Worm (Caenorhabditis elegans): ENCODE data around the gene C16C8.8.
A peak's percentile ranks its signal among the peaks of the same experiment; 100 is the strongest.

- no peak for TF ChIP-seq mes-4 (tag; optimal IDR thresholded peaks at IDR 0.05)
- TF ChIP-seq chd-7 (tag; optimal IDR thresholded peaks at IDR 0.05), result no peak
- no peak for TF ChIP-seq Y53F4B.3 (GFP tag; IDR thresholded peaks at IDR 0.05)
- TF ChIP-seq unc-62 (GFP tag; optimal IDR thresholded peaks at IDR 0.05), result no peak
- TF ChIP-seq nhr-27 (tag; optimal IDR thresholded peaks at IDR 0.05), result no peak
- no peak for TF ChIP-seq ama-1 (optimal IDR thresholded peaks at IDR 0.05)
- TF ChIP-seq ama-1 (GFP tag; optimal IDR thresholded peaks at IDR 0.05), result no peak
- TF ChIP-seq ztf-26 (tag; optimal IDR thresholded peaks at IDR 0.05), result no peak
- no peak for TF ChIP-seq rpc-1 (optimal IDR thresholded peaks at IDR 0.05)
- TF ChIP-seq rpc-1 (tag; optimal IDR thresholded peaks at IDR 0.05), result no peak
- TF ChIP-seq hlh-12 (tag; optimal IDR thresholded peaks at IDR 0.05), result no peak
- TF ChIP-seq Y56A3A.18 (GFP tag; IDR thresholded peaks at IDR 0.05), result no peak
- TF ChIP-seq snpc-4 (GFP tag; optimal IDR thresholded peaks at IDR 0.05), result no peak
- TF ChIP-seq snpc-4 (tag; optimal IDR thresholded peaks at IDR 0.05), result peak in 1 of 4 experiments; percentile 23
- peak; percentile 11 for TF ChIP-seq efl-1 (GFP tag; optimal IDR thresholded peaks at IDR 0.05)
- no peak for TF ChIP-seq Y53G8AR.9 (GFP tag; conservative IDR thresholded peaks at IDR 0.05)
Observed at ce11 chrII:3482231-3482630, 20.7 kb upstream of the C16C8.8 start, which contains the start of gene smu-2.
